Fruit fly (Drosophila melanogaster): ENCODE measurements around the gene tth.

DNA sequence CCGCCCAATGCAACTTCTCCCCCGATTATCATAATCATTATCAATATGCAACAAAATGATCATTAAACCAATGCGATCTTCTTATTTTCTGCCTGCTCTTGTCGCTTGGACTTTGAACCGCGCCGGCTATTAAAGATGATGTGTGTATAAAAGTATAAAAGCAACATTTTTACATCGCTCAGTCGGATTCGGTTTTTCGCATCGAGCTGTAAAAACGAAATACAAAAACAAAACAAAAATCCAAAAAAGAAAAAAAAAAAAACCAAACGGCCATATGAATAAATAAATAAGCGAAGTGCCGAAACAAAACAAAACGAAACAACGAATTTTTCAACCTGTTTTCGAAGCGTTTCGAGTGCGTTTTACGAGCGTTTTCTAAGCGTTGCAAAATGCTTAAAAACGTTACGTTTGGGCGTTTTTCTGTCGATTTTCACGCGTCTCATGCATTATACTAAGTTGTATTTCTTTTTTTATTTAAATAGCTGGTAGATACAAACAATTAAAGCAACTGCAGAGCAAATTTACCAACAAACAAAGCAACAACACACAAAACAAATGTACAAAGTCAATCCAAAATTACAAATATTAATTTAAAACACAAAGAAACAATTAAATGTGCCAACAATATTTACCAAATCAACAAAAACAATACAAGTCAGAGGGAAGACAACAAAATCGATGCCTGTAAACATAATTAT is 28.5 kb upstream of the tth start:
- TF ChIP-seq psq (optimal IDR thresholded peaks at IDR 0.05) (no peak), pan (optimal IDR thresholded peaks at IDR 0.05) (no peak), usp (GFP tag; optimal IDR thresholded peaks at IDR 0.05) (no peak), EcR (GFP tag; optimal IDR thresholded peaks at IDR 0.05) (no peak)

Measured in whole organism.